Worm (Caenorhabditis elegans) whole organism, midembryonic: ENCODE results near the gene W06F12.2.

ENCODE experiments used
- T22C8.4 ChIP-seq: fragments of 200-800 bp; sonication (Bioruptor generic); IDR thresholded peaks from 2 replicates; pipeline ENCODE4 v1.3.6; 2022; ENCODE audit warnings: missing genetic modification characterization, missing compliant biosample characterization
- cog-1 ChIP-seq: sonication (generic microtip); optimal IDR thresholded peaks from 2 replicates; lab custom pipeline; 2016; ENCODE audit warnings: missing genetic modification characterization, missing compliant biosample characterization
- flt-1 ChIP-seq: fragments of 200-800 bp; sonication (Bioruptor generic); IDR thresholded peaks from 2 replicates; pipeline ENCODE4 v1.3.6; 2022; ENCODE audit warnings: missing genetic modification characterization, missing compliant biosample characterization
- ref-1 ChIP-seq: fragments of 200-800 bp; sonication (Bioruptor generic); conservative IDR thresholded peaks from 2 replicates; pipeline ENCODE4 v1.3.6; 2022; ENCODE audit warnings: missing genetic modification reagents, missing genetic modification characterization, missing compliant biosample characterization
- tab-1 ChIP-seq: fragments of 200-800 bp; sonication (Bioruptor generic); IDR thresholded peaks from 2 replicates; pipeline ENCODE4 v1.3.6; 2022; ENCODE audit warnings: missing genetic modification characterization, missing compliant biosample characterization
- ztf-23 ChIP-seq: fragments of 200-800 bp; sonication (Bioruptor generic); IDR thresholded peaks from 2 replicates; pipeline ENCODE4 v1.3.6; 2022; ENCODE audit warnings: missing genetic modification reagents, missing genetic modification characterization, missing compliant biosample characterization

DNA sequence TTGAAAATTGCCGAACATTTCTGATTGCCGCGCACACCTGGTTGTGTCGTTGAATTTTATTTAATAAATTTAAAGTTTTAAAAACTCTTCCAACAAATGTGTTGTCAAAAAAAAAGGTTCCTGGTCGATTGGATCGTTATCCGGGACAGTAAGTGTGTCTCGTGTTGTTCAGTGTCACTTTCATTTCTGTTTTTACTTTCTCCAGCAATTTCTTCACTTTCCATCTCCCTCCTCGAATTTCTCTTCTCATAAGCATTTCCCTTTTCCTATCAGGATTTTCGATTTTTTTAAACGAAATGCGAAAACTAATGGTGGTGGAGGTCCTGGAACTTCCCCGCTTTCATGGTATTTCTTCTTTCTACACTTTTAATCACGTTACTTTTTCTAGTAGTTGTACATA is 35.9 kb downstream of the W06F12.2 start:
- TF ChIP-seq flt-1 (GFP tag; lab: Robert Waterston, UW) (no peak), ref-1 (GFP tag; lab: Robert Waterston, UW) (no peak), cog-1 (no peak), ztf-23 (no peak), tab-1 (no peak), T22C8.4 (GFP tag; lab: Robert Waterston, UW) (no peak)
